Worm (Caenorhabditis elegans): ENCODE data around the gene W04H10.1.
"Not testable (repeated sequence)": the region's sequence is repeated elsewhere in the genome, so short reads cannot be mapped to it uniquely, and the experiment has no call there.

- TF ChIP-seq unc-62 (GFP tag; optimal IDR thresholded peaks at IDR 0.05); tlf-1 (GFP tag; optimal IDR thresholded peaks at IDR 0.05); him-1 (tag; optimal IDR thresholded peaks at IDR 0.05): not testable (repeated sequence)
Observed at ce11 chrII:573580-573979, 35.3 kb upstream of the W04H10.1 start.

Data from whole organism, young adult.